In genomic region chrX:17516714-17517113, dm6 we compare ENCODE assay signal across 3 fruit fly cellular contexts.
A peak's percentile ranks its signal among the peaks of the same experiment; 100 is the strongest.
TF ChIP-seq lines count a peak whose summit lies in the region.

No protein-coding gene starts in this region.

- no peak for TF ChIP-seq CTCF in whole organism, embryonic (GFP tag; optimal IDR thresholded peaks at IDR 0.05; lab: Kevin White, UChicago)

TF ChIP-seq in whole organism, embryonic, 481 proteins besides CTCF, POLR2A, EP300 and RAD21:
- TF ChIP-seq CG12155 (GFP tag; optimal IDR thresholded peaks at IDR 0.05; lab: Kevin White, UChicago): no peak
- TF ChIP-seq D (optimal IDR thresholded peaks at IDR 0.05; lab: Kevin White, UChicago): no peak
- TF ChIP-seq D (GFP tag; optimal IDR thresholded peaks at IDR 0.05; lab: Kevin White, UChicago): no peak
- TF ChIP-seq Oli (tag; optimal IDR thresholded peaks at IDR 0.05; lab: Kevin White, UChicago): no peak
- no peak for TF ChIP-seq CG33213 (GFP tag; optimal IDR thresholded peaks at IDR 0.05; lab: Kevin White, UChicago)
- TF ChIP-seq bsh (GFP tag; optimal IDR thresholded peaks at IDR 0.05; lab: Kevin White, UChicago): peak in 1 of 2 experiments; percentile 2
- 0 out of 2 replicates have a peak, but pooled peaks have one; percentile 14 for TF ChIP-seq Drgx (GFP tag; IDR thresholded peaks at IDR 0.05; lab: Robert Waterston, UW)
- no peak for TF ChIP-seq CG18764 (GFP tag; optimal IDR thresholded peaks at IDR 0.05; lab: Kevin White, UChicago)
- TF ChIP-seq vnd (GFP tag; IDR thresholded peaks at IDR 0.05; lab: Robert Waterston, UW; ENCODE audit: partially characterized antibody): no peak
- no peak for TF ChIP-seq CG34376 (GFP tag; optimal IDR thresholded peaks at IDR 0.05; lab: Kevin White, UChicago)
- no peak for TF ChIP-seq CG12391 (tag; optimal IDR thresholded peaks at IDR 0.05; lab: Kevin White, UChicago)
- no peak for TF ChIP-seq CG31441 (GFP tag; IDR thresholded peaks at IDR 0.05; lab: Robert Waterston, UW)
- no peak for TF ChIP-seq Nf-YA (GFP tag; IDR thresholded peaks at IDR 0.05; lab: Robert Waterston, UW)
- TF ChIP-seq gem (tag; optimal IDR thresholded peaks at IDR 0.05; lab: Kevin White, UChicago): peak; percentile 8
- no peak for TF ChIP-seq bcd (GFP tag; optimal IDR thresholded peaks at IDR 0.05; lab: Kevin White, UChicago)
- TF ChIP-seq TFAM (GFP tag; optimal IDR thresholded peaks at IDR 0.05; lab: Kevin White, UChicago): no peak
- TF ChIP-seq CG2199 (GFP tag; IDR thresholded peaks at IDR 0.05; lab: Robert Waterston, UW): no peak
- TF ChIP-seq Kr (GFP tag; optimal IDR thresholded peaks at IDR 0.05; lab: Kevin White, UChicago): no peak
- no peak for TF ChIP-seq tap (tag; optimal IDR thresholded peaks at IDR 0.05; lab: Kevin White, UChicago)
- TF ChIP-seq ac (GFP tag; optimal IDR thresholded peaks at IDR 0.05; lab: Kevin White, UChicago): no peak
- TF ChIP-seq hth (optimal IDR thresholded peaks at IDR 0.05; lab: Kevin White, UChicago): no peak

TF ChIP-seq in whole organism, prepupa, 60 proteins besides CTCF, POLR2A, EP300 and RAD21 (continues in another document):
- no peak for TF ChIP-seq vri (GFP tag; optimal IDR thresholded peaks at IDR 0.05; lab: Kevin White, UChicago)
- no peak for TF ChIP-seq fd59A (GFP tag; optimal IDR thresholded peaks at IDR 0.05; lab: Kevin White, UChicago)
- TF ChIP-seq net (GFP tag; optimal IDR thresholded peaks at IDR 0.05; lab: Kevin White, UChicago): no peak
- TF ChIP-seq CG4318 (GFP tag; optimal IDR thresholded peaks at IDR 0.05; lab: Kevin White, UChicago): no peak
- no peak for TF ChIP-seq Eip75B (GFP tag; optimal IDR thresholded peaks at IDR 0.05; lab: Kevin White, UChicago)
- peak; percentile 64 for TF ChIP-seq svp (GFP tag; lab: Kevin White, UChicago)
- TF ChIP-seq Ets21C (GFP tag; optimal IDR thresholded peaks at IDR 0.05; lab: Kevin White, UChicago): no peak
- TF ChIP-seq CG31627 (GFP tag; optimal IDR thresholded peaks at IDR 0.05; lab: Kevin White, UChicago): no peak
- no peak for TF ChIP-seq CG3032 (tag; optimal IDR thresholded peaks at IDR 0.05; lab: Kevin White, UChicago)
- no peak for TF ChIP-seq Blimp-1 (GFP tag; optimal IDR thresholded peaks at IDR 0.05; lab: Kevin White, UChicago)
- no peak for TF ChIP-seq CG6792 (GFP tag; optimal IDR thresholded peaks at IDR 0.05; lab: Kevin White, UChicago)
- peak; percentile 19 for TF ChIP-seq topi (GFP tag; optimal IDR thresholded peaks at IDR 0.05; lab: Kevin White, UChicago)
- peak in 1 of 2 experiments; percentile 14 for TF ChIP-seq salr (GFP tag; optimal IDR thresholded peaks at IDR 0.05; lab: Kevin White, UChicago)
- no peak for TF ChIP-seq fd85E (GFP tag; optimal IDR thresholded peaks at IDR 0.05; lab: Kevin White, UChicago)
- TF ChIP-seq fkh (GFP tag; optimal IDR thresholded peaks at IDR 0.05; lab: Kevin White, UChicago): no peak
- TF ChIP-seq CG32006 (GFP tag; optimal IDR thresholded peaks at IDR 0.05; lab: Kevin White, UChicago): peak; percentile 38
- TF ChIP-seq dac (GFP tag; optimal IDR thresholded peaks at IDR 0.05; lab: Kevin White, UChicago): no peak
- no peak for TF ChIP-seq Ets96B (tag; optimal IDR thresholded peaks at IDR 0.05; lab: Kevin White, UChicago)
- no peak for TF ChIP-seq Gug (GFP tag; IDR thresholded peaks at IDR 0.05; lab: Robert Waterston, UW)
- no peak for TF ChIP-seq ss (GFP tag; optimal IDR thresholded peaks at IDR 0.05; lab: Kevin White, UChicago)
- TF ChIP-seq CG8119 (GFP tag; IDR thresholded peaks at IDR 0.05; lab: Robert Waterston, UW): 0 out of 3 replicates have a peak, but pooled peaks have one; percentile 16
- TF ChIP-seq CG15336 (GFP tag; IDR thresholded peaks at IDR 0.05; lab: Robert Waterston, UW): peak; percentile 36; the same call in 1 of the 2 replicates
- TF ChIP-seq CG8319 (GFP tag; optimal IDR thresholded peaks at IDR 0.05; lab: Kevin White, UChicago): no peak
- peak; percentile 14 for TF ChIP-seq CG3919 (GFP tag; optimal IDR thresholded peaks at IDR 0.05; lab: Kevin White, UChicago)
- no peak for TF ChIP-seq Lpt (GFP tag; optimal IDR thresholded peaks at IDR 0.05; lab: Kevin White, UChicago)
- TF ChIP-seq Eip78C (GFP tag; lab: Kevin White, UChicago): peak; percentile 75
- peak; percentile 19 for TF ChIP-seq pdm3 (GFP tag; optimal IDR thresholded peaks at IDR 0.05; lab: Kevin White, UChicago)
- peak; percentile 11 for TF ChIP-seq acj6 (GFP tag; optimal IDR thresholded peaks at IDR 0.05; lab: Kevin White, UChicago)
- TF ChIP-seq lz (GFP tag; optimal IDR thresholded peaks at IDR 0.05; lab: Kevin White, UChicago): no peak
- TF ChIP-seq OdsH (GFP tag; optimal IDR thresholded peaks at IDR 0.05; lab: Kevin White, UChicago): no peak
- no peak for TF ChIP-seq CG1621 (tag; optimal IDR thresholded peaks at IDR 0.05; lab: Kevin White, UChicago)
- TF ChIP-seq CG10669 (GFP tag; optimal IDR thresholded peaks at IDR 0.05; lab: Kevin White, UChicago): peak; percentile 10
- no peak for TF ChIP-seq CG16779 (tag; optimal IDR thresholded peaks at IDR 0.05; lab: Kevin White, UChicago)
- peak; percentile 8 for TF ChIP-seq esn (GFP tag; optimal IDR thresholded peaks at IDR 0.05; lab: Kevin White, UChicago)
- no peak for TF ChIP-seq CG9139 (GFP tag; optimal IDR thresholded peaks at IDR 0.05; lab: Kevin White, UChicago)
- TF ChIP-seq CG11294 (GFP tag; IDR thresholded peaks at IDR 0.05; lab: Robert Waterston, UW): no peak
- TF ChIP-seq CG6808 (GFP tag; optimal IDR thresholded peaks at IDR 0.05; lab: Kevin White, UChicago): no peak
- no peak for TF ChIP-seq CG6854 (GFP tag; optimal IDR thresholded peaks at IDR 0.05; lab: Kevin White, UChicago)
- TF ChIP-seq eg (GFP tag; IDR thresholded peaks at IDR 0.05; lab: Robert Waterston, UW): no peak

TF ChIP-seq in whole organism, pupa, 21 proteins besides CTCF, POLR2A, EP300 and RAD21:
- TF ChIP-seq CG4496 (GFP tag; IDR thresholded peaks at IDR 0.05; lab: Robert Waterston, UW): 0 out of 3 replicates have a peak, but pooled peaks have one; percentile 22
- TF ChIP-seq CG8301 (tag; optimal IDR thresholded peaks at IDR 0.05; lab: Kevin White, UChicago): peak; percentile 4
- TF ChIP-seq CG10348 (GFP tag; IDR thresholded peaks at IDR 0.05; lab: Robert Waterston, UW): no peak
- peak; percentile 5 for TF ChIP-seq CG8159 (tag; optimal IDR thresholded peaks at IDR 0.05; lab: Kevin White, UChicago)
- TF ChIP-seq Pif1B (GFP tag; optimal IDR thresholded peaks at IDR 0.05; lab: Kevin White, UChicago): no peak
- TF ChIP-seq CG14655 (GFP tag; optimal IDR thresholded peaks at IDR 0.05; lab: Kevin White, UChicago): peak; percentile 46
- peak; percentile 17 for TF ChIP-seq CG15710 (tag; optimal IDR thresholded peaks at IDR 0.05; lab: Kevin White, UChicago)
- TF ChIP-seq CG17806 (tag; optimal IDR thresholded peaks at IDR 0.05; lab: Kevin White, UChicago): peak; percentile 4
- no peak for TF ChIP-seq CG12605 (GFP tag; IDR thresholded peaks at IDR 0.05; lab: Robert Waterston, UW)
- no peak for TF ChIP-seq D1 (tag; optimal IDR thresholded peaks at IDR 0.05; lab: Kevin White, UChicago)
- no peak for TF ChIP-seq fd96Ca (GFP tag; IDR thresholded peaks at IDR 0.05; lab: Robert Waterston, UW)
- no peak for TF ChIP-seq CG32121 (GFP tag; IDR thresholded peaks at IDR 0.05; lab: Robert Waterston, UW)
- TF ChIP-seq CG9948 (tag; optimal IDR thresholded peaks at IDR 0.05; lab: Kevin White, UChicago): peak; percentile 16
- TF ChIP-seq CG34367 (tag; optimal IDR thresholded peaks at IDR 0.05; lab: Kevin White, UChicago): no peak
- no peak for TF ChIP-seq Ets98B (GFP tag; IDR thresholded peaks at IDR 0.05; lab: Robert Waterston, UW)
